Worm (Caenorhabditis elegans): ENCODE results near the gene ZK938.3.

- TF ChIP-seq him-1 (tag; optimal IDR thresholded peaks at IDR 0.05) (no peak), dao-5 (tag; optimal IDR thresholded peaks at IDR 0.05) (no peak), W03F9.2 (tag; optimal IDR thresholded peaks at IDR 0.05) (no peak)
Observed at ce11 chrII:9834921-9835320, 1.2 kb upstream of the ZK938.3 start, which contains the start of gene arrd-5.
